Worm (Caenorhabditis elegans) whole organism, late embryonic: ENCODE measurements around the gene F43C11.6.

Source experiments
- C38D4.7 ChIP-seq: fragments of 200-800 bp; sonication (Bioruptor generic); optimal IDR thresholded peaks from 2 replicates; lab custom pipeline; 2018; ENCODE audit warnings: mild to moderate bottlenecking, missing genetic modification characterization, moderate library complexity, missing compliant biosample characterization
- dmd-4 ChIP-seq: sonication (generic microtip); optimal IDR thresholded peaks from 2 replicates; lab custom pipeline; 2016; ENCODE audit warnings: borderline replicate concordance, missing genetic modification characterization, missing compliant biosample characterization
- ets-4 ChIP-seq: sonication (generic microtip); optimal IDR thresholded peaks from 2 replicates; lab custom pipeline; 2016; ENCODE audit warnings: missing genetic modification characterization, missing compliant biosample characterization
- fkh-10 ChIP-seq: fragments of 150-350 bp; optimal IDR thresholded peaks from 2 replicates; lab custom pipeline; 2014; ENCODE audit warnings: missing biosample characterization, missing genetic modification reagents, missing genetic modification characterization
- gmeb-2 ChIP-seq: sonication (generic microtip); optimal IDR thresholded peaks from 2 replicates; lab custom pipeline; 2016; ENCODE audit warnings: missing genetic modification characterization, inconsistent platforms, missing compliant biosample characterization
- hlh-6 ChIP-seq: sonication (generic microtip); optimal IDR thresholded peaks from 2 replicates; lab custom pipeline; 2016; ENCODE audit warnings: missing genotype, missing genetic modification characterization, missing compliant biosample characterization
- sox-4 ChIP-seq: sonication (generic microtip); optimal IDR thresholded peaks from 2 replicates; lab custom pipeline; 2017; ENCODE audit warnings: mild to moderate bottlenecking, missing genetic modification characterization, inconsistent platforms, missing compliant biosample characterization
- unc-86 ChIP-seq: sonication (generic microtip); optimal IDR thresholded peaks from 2 replicates; lab custom pipeline; 2016; ENCODE audit warnings: missing genetic modification characterization, missing compliant biosample characterization

ce11 chrII:2383334-2383733, 41.1 kb downstream of the F43C11.6 start, which contains the start of gene F16G10.8:
- TF ChIP-seq ets-4 (tag; lab: Kevin White, UChicago) = no peak
- no peak for TF ChIP-seq hlh-6 (tag; lab: Kevin White, UChicago)
- TF ChIP-seq fkh-10 (GFP tag; lab: Kevin White, UChicago) = no peak
- TF ChIP-seq gmeb-2 (tag; lab: Kevin White, UChicago) = no peak
- TF ChIP-seq dmd-4 (tag; lab: Kevin White, UChicago) = no peak
- no peak for TF ChIP-seq sox-4 (tag; lab: Kevin White, UChicago)
- no peak for TF ChIP-seq unc-86 (tag; lab: Kevin White, UChicago)
- no peak for TF ChIP-seq C38D4.7 (GFP tag; lab: Kevin White, UChicago)
